Fruit fly (Drosophila melanogaster) whole organism, wandering third instar larva: ENCODE measurements around the gene ds.

Experiments
- Abd-B ChIP-seq: fragments of >200 bp; optimal IDR thresholded peaks from 2 replicates; lab custom pipeline; 2017; ENCODE audit warnings: missing biosample characterization, missing genetic modification characterization
- OdsH ChIP-seq: fragments of 200-800 bp; sonication (Bioruptor generic); optimal IDR thresholded peaks from 2 replicates; lab custom pipeline; 2016; ENCODE audit warnings: missing biosample characterization, mild to moderate bottlenecking, missing genetic modification characterization
- lola ChIP-seq: fragments of >200 bp; optimal IDR thresholded peaks from 2 replicates; lab custom pipeline; 2017; ENCODE audit warnings: missing biosample characterization, missing genetic modification characterization

DNA sequence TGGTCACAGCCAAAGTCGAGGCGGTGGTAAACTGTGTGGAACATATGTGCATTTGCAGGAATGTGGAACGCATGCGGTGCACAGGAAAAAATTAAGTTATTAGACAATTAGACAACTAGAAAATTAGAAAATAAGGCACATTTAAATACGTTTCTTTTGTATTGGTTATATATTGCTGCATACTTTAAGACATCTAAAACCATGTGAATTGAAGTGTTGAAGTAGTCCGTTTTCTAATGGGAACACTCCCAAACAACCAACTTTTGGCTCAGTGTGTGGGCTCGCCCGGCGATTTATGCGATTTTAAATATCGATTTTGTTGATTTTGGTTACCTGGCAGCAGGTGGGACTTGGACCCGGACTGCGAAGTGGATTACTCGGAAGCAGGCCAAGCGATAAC lies 50.5 kb downstream of the ds start:
- TF ChIP-seq Abd-B (GFP tag; lab: Kevin White, UChicago) (no peak), OdsH (GFP tag; lab: Kevin White, UChicago) (no peak), lola (GFP tag; lab: Kevin White, UChicago) (no peak)
